Fruit fly (Drosophila melanogaster) whole organism: ENCODE data around the gene CG34150.

Experiments used
- CG8478 ChIP-seq: fragments of >200 bp; optimal IDR thresholded peaks from 2 replicates; lab custom pipeline; 2018; ENCODE audit warnings: inconsistent platforms
- Dll ChIP-seq: fragments of >200 bp; optimal IDR thresholded peaks from 2 replicates; lab custom pipeline; 2017
- EcR ChIP-seq, 2 experiments: fragments of >200 bp; optimal IDR thresholded peaks; 2 replicates each; lab custom pipeline; 2017; ENCODE audit warnings: missing biosample characterization in 2 of 2, missing genetic modification characterization in 2 of 2, missing genetic modification reagents in 2 of 2
- pan ChIP-seq: fragments of >200 bp; optimal IDR thresholded peaks from 2 replicates; lab custom pipeline; 2017
- psq ChIP-seq: fragments of >200 bp; optimal IDR thresholded peaks from 2 replicates; lab custom pipeline; 2017
- usp ChIP-seq: fragments of >200 bp; optimal IDR thresholded peaks from 2 replicates; lab custom pipeline; 2017; ENCODE audit warnings: missing biosample characterization, missing genetic modification characterization, mixed read lengths

DNA sequence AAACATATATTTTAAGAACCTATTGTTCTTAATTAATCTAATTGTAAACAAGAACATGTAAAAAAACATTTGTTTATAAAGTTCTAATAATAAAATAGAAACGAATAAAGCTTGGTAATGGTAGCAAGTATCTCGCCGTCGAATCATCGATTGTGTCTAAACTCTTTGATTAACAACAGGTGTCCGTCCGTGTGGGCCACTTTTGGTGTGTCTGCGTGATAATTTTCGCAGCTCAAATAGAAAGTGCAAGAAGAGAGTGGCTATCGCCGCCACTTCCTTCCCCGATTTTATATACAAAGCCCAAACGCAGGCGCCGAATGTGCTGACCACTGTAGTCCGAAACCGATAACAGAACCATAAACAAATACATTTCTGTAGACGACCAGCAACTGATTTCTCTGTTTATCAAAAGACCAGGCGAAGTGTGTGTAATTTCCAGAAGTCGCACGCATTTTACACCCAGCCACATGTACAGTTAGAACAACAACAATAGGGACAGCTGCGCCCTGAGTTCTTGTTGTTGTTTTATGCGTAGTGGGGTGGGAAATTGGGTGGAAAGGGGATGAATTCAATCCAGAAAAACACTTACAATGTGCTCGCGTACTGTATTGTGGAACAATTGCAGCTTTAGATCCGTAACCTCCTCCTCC, 950 bp upstream of the CG34150 start:
- no peak for TF ChIP-seq usp (GFP tag; lab: Kevin White, UChicago)
- TF ChIP-seq pan (lab: Kevin White, UChicago): no peak
- no peak for TF ChIP-seq Dll
- no peak for TF ChIP-seq CG8478 (lab: Kevin White, UChicago)
- no peak for TF ChIP-seq psq (lab: Kevin White, UChicago)
- TF ChIP-seq EcR (GFP tag; optimal IDR thresholded peaks at IDR 0.05; lab: Kevin White, UChicago): no peak
